Worm (Caenorhabditis elegans) whole organism, mixed stage, embryonic: ENCODE measurements around the gene spin-3.

Experiments
- M03D4.4 ChIP-seq: sonication (generic microtip); optimal IDR thresholded peaks from 2 replicates; lab custom pipeline; 2017; ENCODE audit warnings: mild to moderate bottlenecking, missing genetic modification characterization, missing compliant biosample characterization
- bed-3 ChIP-seq: fragments of 200-800 bp; sonication (Bioruptor generic); optimal IDR thresholded peaks from 3 replicates; lab custom pipeline; 2018; ENCODE audit warnings: mild to moderate bottlenecking, missing genetic modification characterization, moderate library complexity, missing compliant biosample characterization
- blmp-1 ChIP-seq: fragments of 150-350 bp; optimal IDR thresholded peaks from 2 replicates; lab custom pipeline; 2014; ENCODE audit warnings: missing biosample characterization, missing genetic modification characterization
- ceh-39 ChIP-seq: fragments of 150-350 bp; optimal IDR thresholded peaks from 2 replicates; lab custom pipeline; 2014; ENCODE audit warnings: missing biosample characterization, missing genetic modification characterization
- ceh-43 ChIP-seq: fragments of 200-800 bp; sonication (Bioruptor generic); optimal IDR thresholded peaks from 2 replicates; lab custom pipeline; 2018; ENCODE audit warnings: mild to moderate bottlenecking, missing genetic modification characterization, moderate library complexity, missing compliant biosample characterization
- ceh-83 ChIP-seq: fragments of 200-800 bp; sonication (Bioruptor generic); optimal IDR thresholded peaks from 2 replicates; lab custom pipeline; 2018; ENCODE audit warnings: mild to moderate bottlenecking, missing genetic modification characterization, missing compliant biosample characterization
- ces-1 ChIP-seq: fragments of 150-350 bp; optimal IDR thresholded peaks from 2 replicates; lab custom pipeline; 2014; ENCODE audit warnings: missing biosample characterization, missing genetic modification reagents, missing genetic modification characterization
- cnd-1 ChIP-seq: fragments of 200-800 bp; sonication (Bioruptor generic); optimal IDR thresholded peaks from 2 replicates; lab custom pipeline; 2018; ENCODE audit warnings: mild to moderate bottlenecking, missing genetic modification characterization, missing compliant biosample characterization
- drap-1 ChIP-seq: fragments of 200-800 bp; sonication (Bioruptor generic); optimal IDR thresholded peaks from 3 replicates; lab custom pipeline; 2018; ENCODE audit warnings: mild to moderate bottlenecking, missing genetic modification characterization, missing compliant biosample characterization
- elt-1 ChIP-seq: sonication (generic microtip); optimal IDR thresholded peaks from 2 replicates; lab custom pipeline; 2017; ENCODE audit warnings: missing genetic modification characterization, mild to moderate bottlenecking, missing compliant biosample characterization, antibody characterized with exemption, moderate library complexity, borderline replicate concordance; ENCODE audit not compliant: insufficient read depth
- elt-3 ChIP-seq: fragments of 150-350 bp; optimal IDR thresholded peaks from 2 replicates; lab custom pipeline; 2014; ENCODE audit warnings: missing biosample characterization, missing genetic modification characterization
- flh-1 ChIP-seq: fragments of 200-800 bp; sonication (Bioruptor generic); optimal IDR thresholded peaks from 2 replicates; lab custom pipeline; 2018; ENCODE audit warnings: mild to moderate bottlenecking, missing genetic modification characterization, moderate library complexity, missing compliant biosample characterization
- ham-2 ChIP-seq: fragments of 200-800 bp; sonication (Bioruptor generic); optimal IDR thresholded peaks from 2 replicates; lab custom pipeline; 2018; ENCODE audit warnings: mild to moderate bottlenecking, missing genetic modification characterization, missing compliant biosample characterization
- hlh-1 ChIP-seq: fragments of 150-350 bp; optimal IDR thresholded peaks from 2 replicates; lab custom pipeline; 2014; ENCODE audit warnings: missing biosample characterization, missing genetic modification reagents, missing genetic modification characterization
- lin-13 ChIP-seq: fragments of 150-350 bp; optimal IDR thresholded peaks from 2 replicates; lab custom pipeline; 2014; ENCODE audit warnings: missing biosample characterization, missing genetic modification characterization
- lin-32 ChIP-seq: fragments of 200-800 bp; sonication (Bioruptor generic); optimal IDR thresholded peaks from 2 replicates; lab custom pipeline; 2018; ENCODE audit warnings: mild to moderate bottlenecking, missing genetic modification characterization, missing compliant biosample characterization
- lsy-2 ChIP-seq: fragments of 150-350 bp; optimal IDR thresholded peaks from 2 replicates; lab custom pipeline; 2014; ENCODE audit warnings: missing biosample characterization, missing genetic modification characterization
- mab-5 ChIP-seq: fragments of 150-350 bp; optimal IDR thresholded peaks from 2 replicates; lab custom pipeline; 2014; ENCODE audit warnings: missing biosample characterization, missing genetic modification characterization
- mep-1 ChIP-seq: fragments of 150-350 bp; optimal IDR thresholded peaks from 2 replicates; lab custom pipeline; 2017; ENCODE audit warnings: missing biosample characterization, missing genetic modification reagents, missing genetic modification characterization, inconsistent platforms
- mls-2 ChIP-seq: sonication (generic microtip); optimal IDR thresholded peaks from 2 replicates; lab custom pipeline; 2016; ENCODE audit warnings: mild to moderate bottlenecking, missing genetic modification characterization, moderate library complexity, missing compliant biosample characterization
- nhr-12 ChIP-seq: fragments of 150-350 bp; optimal IDR thresholded peaks from 2 replicates; lab custom pipeline; 2014; ENCODE audit warnings: missing biosample characterization, missing genetic modification characterization
- nhr-2 ChIP-seq: fragments of 150-350 bp; optimal IDR thresholded peaks from 2 replicates; lab custom pipeline; 2014; ENCODE audit warnings: missing biosample characterization, missing genetic modification characterization
- nhr-237 ChIP-seq: fragments of 150-350 bp; optimal IDR thresholded peaks from 2 replicates; lab custom pipeline; 2014; ENCODE audit warnings: missing biosample characterization, missing genetic modification characterization
- nhr-28 ChIP-seq: fragments of 150-350 bp; optimal IDR thresholded peaks from 2 replicates; lab custom pipeline; 2014; ENCODE audit warnings: missing biosample characterization, missing genetic modification characterization
- nhr-76 ChIP-seq: sonication (generic microtip); optimal IDR thresholded peaks from 2 replicates; lab custom pipeline; 2017; ENCODE audit warnings: missing biosample characterization, missing genetic modification characterization
- pha-4 ChIP-seq: fragments of 150-350 bp; optimal IDR thresholded peaks from 2 replicates; lab custom pipeline; 2018; ENCODE audit warnings: missing biosample characterization, missing genetic modification reagents, missing genetic modification characterization
- sem-2 ChIP-seq: fragments of 200-800 bp; sonication (Bioruptor generic); optimal IDR thresholded peaks from 2 replicates; lab custom pipeline; 2018; ENCODE audit warnings: mild to moderate bottlenecking, missing genetic modification characterization, missing compliant biosample characterization
- snpc-4 ChIP-seq: fragments of 150-350 bp; optimal IDR thresholded peaks from 2 replicates; lab custom pipeline; 2014; ENCODE audit warnings: missing biosample characterization, missing genetic modification characterization
- sptf-1 ChIP-seq: sonication (generic microtip); optimal IDR thresholded peaks from 2 replicates; lab custom pipeline; 2017; ENCODE audit warnings: mild to moderate bottlenecking, missing genetic modification characterization, moderate library complexity, missing compliant biosample characterization
- tbx-8 ChIP-seq: fragments of 200-800 bp; sonication (Bioruptor generic); optimal IDR thresholded peaks from 2 replicates; lab custom pipeline; 2018; ENCODE audit warnings: mild to moderate bottlenecking, missing genetic modification characterization, moderate library complexity, missing compliant biosample characterization
- unc-120 ChIP-seq: sonication (generic microtip); optimal IDR thresholded peaks from 2 replicates; lab custom pipeline; 2017; ENCODE audit warnings: missing genetic modification characterization, missing compliant biosample characterization; ENCODE audit not compliant: poor library complexity, severe bottlenecking
- unc-39 ChIP-seq: fragments of 150-350 bp; optimal IDR thresholded peaks from 2 replicates; lab custom pipeline; 2014; ENCODE audit warnings: missing biosample characterization, missing genetic modification characterization
- unc-62 ChIP-seq: fragments of 150-350 bp; optimal IDR thresholded peaks from 2 replicates; lab custom pipeline; 2014; ENCODE audit warnings: missing biosample characterization, missing genetic modification reagents, missing genetic modification characterization
- zip-8 ChIP-seq: fragments of 150-350 bp; optimal IDR thresholded peaks from 2 replicates; lab custom pipeline; 2014; ENCODE audit warnings: missing biosample characterization, missing genetic modification characterization
- ztf-11 ChIP-seq: fragments of 150-350 bp; optimal IDR thresholded peaks from 2 replicates; lab custom pipeline; 2014; ENCODE audit warnings: missing biosample characterization, missing genetic modification characterization

The spin-3 gene

DNA sequence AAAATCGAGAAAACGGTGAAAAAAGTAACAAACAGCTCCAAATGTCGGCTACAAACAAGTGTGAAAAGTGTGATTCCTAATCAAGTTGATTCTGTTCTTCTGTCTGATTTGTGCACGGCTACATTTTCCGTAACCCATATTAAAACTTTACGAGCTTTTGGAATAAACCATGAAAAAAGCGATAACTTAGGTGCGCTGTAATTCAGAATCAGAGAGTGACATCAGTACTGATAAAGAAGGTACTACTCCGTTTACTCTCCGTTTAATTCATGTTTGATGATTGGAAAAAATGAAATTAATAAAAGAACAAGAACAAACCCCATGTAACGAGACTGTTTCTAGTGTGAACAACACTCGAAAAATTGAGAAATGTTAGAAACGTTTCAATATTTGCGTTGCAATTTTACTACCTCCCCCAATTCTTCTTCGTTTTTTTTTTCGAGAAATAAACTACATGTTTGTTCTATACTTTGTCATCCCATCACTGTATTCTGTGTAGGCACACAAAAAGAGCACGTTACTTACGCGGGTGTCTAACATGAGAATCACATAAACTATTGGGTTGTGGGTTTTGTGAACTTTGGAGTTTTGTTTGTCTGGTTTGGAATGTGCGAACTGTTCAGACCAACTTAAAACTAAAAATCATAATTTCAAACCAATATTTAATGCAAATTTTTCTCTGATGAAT is 32.4 kb downstream of the spin-3 start:
- TF ChIP-seq sem-2 (GFP tag; lab: Kevin White, UChicago) (no peak), nhr-76 (tag; lab: Kevin White, UChicago) (no peak), mep-1 (tag; lab: Kevin White, UChicago) (no peak), zip-8 (tag; lab: Kevin White, UChicago) (no peak)

DNA sequence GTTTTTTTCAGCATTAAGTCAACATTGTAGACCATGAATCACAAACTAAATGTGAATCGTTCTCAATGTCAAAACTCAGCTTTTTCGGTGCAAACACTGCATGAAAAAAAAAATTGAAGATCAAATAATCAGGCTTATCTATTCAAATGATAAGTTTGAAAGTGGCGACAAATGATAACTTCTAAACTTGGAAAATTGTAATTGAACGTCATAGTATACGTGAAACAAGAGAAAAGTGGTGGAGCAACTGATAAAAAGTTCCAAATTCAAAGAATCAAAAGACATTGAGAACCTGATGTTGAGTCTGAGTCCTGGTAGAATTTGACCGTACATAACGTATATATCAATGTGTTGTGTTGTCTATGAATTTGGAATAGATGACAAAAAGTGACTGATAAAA is 33.1 kb downstream of the spin-3 start:
- no peak for TF ChIP-seq cnd-1 (tag; lab: Kevin White, UChicago)
- no peak for TF ChIP-seq ham-2
- TF ChIP-seq ceh-39 (tag; lab: Kevin White, UChicago): no peak
- no peak for TF ChIP-seq tbx-8 (GFP tag; lab: Kevin White, UChicago)
- no peak for TF ChIP-seq nhr-12
- TF ChIP-seq nhr-76 (tag; lab: Kevin White, UChicago): no peak
- TF ChIP-seq drap-1 (GFP tag; lab: Kevin White, UChicago): no peak
- TF ChIP-seq blmp-1 (tag; lab: Kevin White, UChicago): no peak
- no peak for TF ChIP-seq ceh-83 (GFP tag; lab: Kevin White, UChicago)
- no peak for TF ChIP-seq bed-3 (GFP tag; lab: Kevin White, UChicago)
- no peak for TF ChIP-seq M03D4.4 (tag; lab: Kevin White, UChicago)
- no peak for TF ChIP-seq mep-1 (tag; lab: Kevin White, UChicago)
- no peak for TF ChIP-seq elt-3
- TF ChIP-seq mls-2: no peak
- TF ChIP-seq mab-5 (tag; lab: Kevin White, UChicago): no peak
- no peak for TF ChIP-seq snpc-4 (tag; lab: Kevin White, UChicago)
- no peak for TF ChIP-seq ceh-43
- no peak for TF ChIP-seq sptf-1 (tag; lab: Kevin White, UChicago)
- no peak for TF ChIP-seq ztf-11 (tag; lab: Kevin White, UChicago)
- no peak for TF ChIP-seq nhr-237 (tag; lab: Kevin White, UChicago)

DNA sequence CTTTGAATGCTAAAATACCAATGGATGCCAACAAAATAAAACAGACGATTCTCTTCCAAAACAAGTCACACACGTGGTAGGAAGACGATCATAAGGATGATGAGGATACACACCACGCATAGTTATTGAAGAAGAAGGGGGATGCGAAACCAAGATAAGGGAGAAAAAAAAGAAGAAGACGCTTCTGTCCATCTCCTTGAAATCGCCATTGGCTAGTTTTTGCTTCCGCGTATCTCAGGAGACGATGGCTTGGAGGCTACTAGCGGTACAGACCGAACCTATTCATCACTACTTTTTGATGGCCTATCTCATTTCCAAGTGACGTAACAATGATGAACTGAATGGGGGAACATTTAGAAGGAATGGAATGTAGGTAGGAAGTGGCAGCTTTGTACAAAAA is 34.3 kb downstream of the spin-3 start:
- TF ChIP-seq elt-1: peak; percentile 5
- TF ChIP-seq ztf-11 (tag; lab: Kevin White, UChicago): no peak
- TF ChIP-seq lin-13 (tag; lab: Kevin White, UChicago): no peak
- peak; percentile 49 for TF ChIP-seq ham-2
- peak; percentile 2 for TF ChIP-seq zip-8 (tag; lab: Kevin White, UChicago)

DNA sequence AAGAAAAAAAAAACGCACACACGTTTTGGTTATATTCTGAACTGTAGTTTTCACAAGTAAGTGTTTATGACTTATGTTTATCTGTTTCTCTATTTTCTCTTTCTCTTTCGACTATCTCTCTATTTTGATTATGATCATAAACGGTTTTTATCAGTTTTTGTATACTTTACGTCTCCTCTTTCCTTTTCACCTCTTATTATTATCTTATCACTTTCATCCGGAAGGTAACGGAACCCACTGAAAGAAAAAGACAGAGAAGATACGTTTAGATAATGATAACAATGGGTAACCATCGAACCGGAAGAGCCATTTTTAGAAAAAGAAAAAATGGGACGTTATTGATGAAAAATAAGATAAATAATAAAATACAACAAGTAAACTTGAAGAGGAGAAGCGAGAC is 35.6 kb downstream of the spin-3 start:
- TF ChIP-seq nhr-76 (tag; lab: Kevin White, UChicago): no peak
- TF ChIP-seq unc-120 (tag; lab: Kevin White, UChicago): no peak
- TF ChIP-seq flh-1 (GFP tag; lab: Kevin White, UChicago): no peak
- no peak for TF ChIP-seq hlh-1 (tag; lab: Kevin White, UChicago)
- TF ChIP-seq ceh-39 (tag; lab: Kevin White, UChicago): no peak
- TF ChIP-seq mls-2: no peak
- TF ChIP-seq ceh-83 (GFP tag; lab: Kevin White, UChicago): no peak
- TF ChIP-seq lsy-2 (tag; lab: Kevin White, UChicago): no peak
- TF ChIP-seq nhr-28 (tag; lab: Kevin White, UChicago): no peak
- peak; percentile 17 for TF ChIP-seq blmp-1 (tag; lab: Kevin White, UChicago)
- no peak for TF ChIP-seq nhr-12
- no peak for TF ChIP-seq ztf-11 (tag; lab: Kevin White, UChicago)
- peak; percentile 57 for TF ChIP-seq elt-3
- no peak for TF ChIP-seq nhr-2
- TF ChIP-seq ham-2: no peak
- TF ChIP-seq nhr-237 (tag; lab: Kevin White, UChicago): no peak
- no peak for TF ChIP-seq lin-32 (GFP tag; lab: Kevin White, UChicago)

DNA sequence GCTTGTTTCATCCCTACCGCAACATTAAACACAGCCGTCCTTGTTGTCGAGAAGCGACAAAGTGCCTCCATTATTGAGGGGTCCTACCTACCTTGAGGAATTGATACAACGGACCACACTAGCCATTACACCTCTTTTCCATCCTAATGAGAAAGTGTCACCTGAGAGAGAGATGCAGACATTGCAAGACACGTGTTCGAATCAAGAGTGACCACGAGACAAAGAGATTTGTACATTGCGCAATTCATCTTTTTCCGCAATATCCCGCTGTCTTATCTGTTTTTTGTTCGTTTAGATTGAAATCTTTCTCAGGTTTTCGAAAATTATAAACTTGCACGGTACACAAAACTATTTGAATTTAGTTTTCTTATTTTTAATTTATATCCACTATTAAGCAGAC is 39.1 kb downstream of the spin-3 start:
- TF ChIP-seq ceh-43: no peak
- TF ChIP-seq sem-2 (GFP tag; lab: Kevin White, UChicago): no peak
- TF ChIP-seq ham-2: peak; percentile 33
- TF ChIP-seq blmp-1 (tag; lab: Kevin White, UChicago): no peak
- TF ChIP-seq unc-62 (GFP tag; lab: Kevin White, UChicago): peak; percentile 84
- TF ChIP-seq mep-1 (tag; lab: Kevin White, UChicago): no peak
- TF ChIP-seq unc-39 (tag; lab: Kevin White, UChicago): no peak
- no peak for TF ChIP-seq pha-4 (tag; lab: Kevin White, UChicago)
- TF ChIP-seq flh-1 (GFP tag; lab: Kevin White, UChicago): no peak
- TF ChIP-seq ceh-83 (GFP tag; lab: Kevin White, UChicago): no peak
- TF ChIP-seq zip-8 (tag; lab: Kevin White, UChicago): peak; percentile 72
- TF ChIP-seq ztf-11 (tag; lab: Kevin White, UChicago): no peak
- no peak for TF ChIP-seq sptf-1 (tag; lab: Kevin White, UChicago)
- no peak for TF ChIP-seq nhr-12
- peak; percentile 23 for TF ChIP-seq ces-1 (GFP tag; lab: Kevin White, UChicago)
- TF ChIP-seq nhr-76 (tag; lab: Kevin White, UChicago): no peak
- TF ChIP-seq hlh-1 (tag; lab: Kevin White, UChicago): peak; percentile 97
- TF ChIP-seq snpc-4 (tag; lab: Kevin White, UChicago): no peak
- no peak for TF ChIP-seq tbx-8 (GFP tag; lab: Kevin White, UChicago)
- no peak for TF ChIP-seq nhr-28 (tag; lab: Kevin White, UChicago)
- TF ChIP-seq nhr-237 (tag; lab: Kevin White, UChicago): no peak
- no peak for TF ChIP-seq M03D4.4 (tag; lab: Kevin White, UChicago)
- TF ChIP-seq nhr-2: peak; percentile 88
- no peak for TF ChIP-seq drap-1 (GFP tag; lab: Kevin White, UChicago)
- peak; percentile 94 for TF ChIP-seq elt-1
- peak; percentile 27 for TF ChIP-seq mls-2
- TF ChIP-seq elt-3: no peak
- no peak for TF ChIP-seq ceh-39 (tag; lab: Kevin White, UChicago)
- peak; percentile 2 for TF ChIP-seq lsy-2 (tag; lab: Kevin White, UChicago)
- TF ChIP-seq unc-120 (tag; lab: Kevin White, UChicago): peak; percentile 70
- TF ChIP-seq lin-13 (tag; lab: Kevin White, UChicago): no peak
- no peak for TF ChIP-seq mab-5 (tag; lab: Kevin White, UChicago)
- no peak for TF ChIP-seq cnd-1 (tag; lab: Kevin White, UChicago)
